Fruit fly (Drosophila melanogaster): ENCODE results near the gene CG3842.

The CG3842 gene

dm6 chrX:6308852-6309251, 28.7 kb upstream of the CG3842 start, which contains the start of gene CG15894 (continued):
- TF ChIP-seq zen (tag; optimal IDR thresholded peaks at IDR 0.05) (no peak), CG14667 (GFP tag; IDR thresholded peaks at IDR 0.05) (no peak), Drgx (GFP tag; IDR thresholded peaks at IDR 0.05) (peak; percentile 38; the same call in 1 of the 2 replicates), HHEX (GFP tag; optimal IDR thresholded peaks at IDR 0.05) (no peak), gsb-n (tag; optimal IDR thresholded peaks at IDR 0.05) (no peak), her (GFP tag; optimal IDR thresholded peaks at IDR 0.05) (no peak), CG11504 (tag; optimal IDR thresholded peaks at IDR 0.05) (peak; percentile 11), hkb (optimal IDR thresholded peaks at IDR 0.05) (no peak), hkb (GFP tag; IDR thresholded peaks at IDR 0.05) (0 out of 2 replicates have a peak, but pooled peaks have one; percentile 39), lab (GFP tag; optimal IDR thresholded peaks at IDR 0.05) (peak; percentile 29), Hr51 (GFP tag; optimal IDR thresholded peaks at IDR 0.05) (no peak), CG12071 (GFP tag; optimal IDR thresholded peaks at IDR 0.05) (peak; percentile 6), CG2712 (tag; optimal IDR thresholded peaks at IDR 0.05) (no peak), toy (GFP tag; IDR thresholded peaks at IDR 0.05) (no peak), CG18599 (GFP tag; optimal IDR thresholded peaks at IDR 0.05) (peak; percentile 49), fd64A (GFP tag; optimal IDR thresholded peaks at IDR 0.05) (no peak), CG12104 (GFP tag; optimal IDR thresholded peaks at IDR 0.05) (no peak), CG10366 (GFP tag; IDR thresholded peaks at IDR 0.05) (no peak), Deaf1 (tag; optimal IDR thresholded peaks at IDR 0.05) (peak; percentile 39), Oaz (GFP tag; IDR thresholded peaks at IDR 0.05) (no peak), sens (GFP tag) (peak; percentile 68), Nf-YB (GFP tag; optimal IDR thresholded peaks at IDR 0.05) (no peak), chif (GFP tag; optimal IDR thresholded peaks at IDR 0.05) (no peak), Fer2 (tag; optimal IDR thresholded peaks at IDR 0.05) (no peak), CG12769 (tag; optimal IDR thresholded peaks at IDR 0.05) (peak; percentile 9), trem (tag; optimal IDR thresholded peaks at IDR 0.05) (no peak), CG2678 (tag; optimal IDR thresholded peaks at IDR 0.05) (peak; percentile 26), luna (GFP tag; optimal IDR thresholded peaks at IDR 0.05) (no peak), Dad (GFP tag; optimal IDR thresholded peaks at IDR 0.05) (no peak), bab2 (GFP tag; optimal IDR thresholded peaks at IDR 0.05) (no peak), abd-A (tag; optimal IDR thresholded peaks at IDR 0.05) (peak; percentile 40), CG15269 (tag; optimal IDR thresholded peaks at IDR 0.05) (peak; percentile 14), CG12236 (GFP tag; optimal IDR thresholded peaks at IDR 0.05) (no peak), al (GFP tag; IDR thresholded peaks at IDR 0.05) (no peak), CG14441 (GFP tag; IDR thresholded peaks at IDR 0.05) (no peak), PHDP (tag; optimal IDR thresholded peaks at IDR 0.05) (peak; percentile 4), CG8924 (tag; optimal IDR thresholded peaks at IDR 0.05) (peak; percentile 3), CG3995 (GFP tag; optimal IDR thresholded peaks at IDR 0.05) (no peak), pb (GFP tag; optimal IDR thresholded peaks at IDR 0.05) (no peak), usp (GFP tag; optimal IDR thresholded peaks at IDR 0.05) (no peak), salm (tag; optimal IDR thresholded peaks at IDR 0.05) (no peak), CG4820 (GFP tag; optimal IDR thresholded peaks at IDR 0.05) (no peak), CG33213 (GFP tag; optimal IDR thresholded peaks at IDR 0.05) (no peak), schlank (tag; optimal IDR thresholded peaks at IDR 0.05) (no peak), H2.0 (GFP tag; IDR thresholded peaks at IDR 0.05) (no peak), Lim3 (GFP tag; IDR thresholded peaks at IDR 0.05) (no peak), Hr39 (optimal IDR thresholded peaks at IDR 0.05) (no peak), Fer1 (GFP tag; optimal IDR thresholded peaks at IDR 0.05) (peak; percentile 26), Ptx1 (GFP tag; IDR thresholded peaks at IDR 0.05) (no peak), GATAe (GFP tag; conservative IDR thresholded peaks at IDR 0.05) (no peak), CG2129 (GFP tag; IDR thresholded peaks at IDR 0.05; ENCODE audit: partially characterized antibody) (no peak), ems (GFP tag; optimal IDR thresholded peaks at IDR 0.05) (no peak)

Data from whole organism, embryonic.